Worm (Caenorhabditis elegans) whole organism, young adult: Measurements from ENCODE around the gene F37C12.18.

ENCODE experiments used
- C17E4.6 ChIP-seq: fragments of 200-800 bp; sonication (Bioruptor generic); IDR thresholded peaks from 2 replicates; pipeline ENCODE4 v1.3.6; 2022; ENCODE audit warnings: missing genetic modification reagents, missing genetic modification characterization, missing compliant biosample characterization
- D2030.7 ChIP-seq: fragments of 200-800 bp; sonication (Bioruptor generic); IDR thresholded peaks from 2 replicates; pipeline ENCODE4 v1.3.6; 2022; ENCODE audit warnings: missing genetic modification reagents, missing genetic modification characterization, missing compliant biosample characterization
- F10E7.11 ChIP-seq: sonication (generic microtip); optimal IDR thresholded peaks from 2 replicates; lab custom pipeline; 2017; ENCODE audit warnings: mild to moderate bottlenecking, missing genetic modification characterization, moderate library complexity, missing compliant biosample characterization
- F23B12.7 ChIP-seq: sonication (generic microtip); optimal IDR thresholded peaks from 2 replicates; lab custom pipeline; 2017; ENCODE audit warnings: missing genetic modification characterization, mild to moderate bottlenecking, missing compliant biosample characterization, antibody characterized with exemption, moderate library complexity; ENCODE audit not compliant: insufficient read depth
- F33H1.4 ChIP-seq: fragments of 200-800 bp; sonication (Bioruptor generic); IDR thresholded peaks from 2 replicates; pipeline ENCODE4 v1.3.6; 2022; ENCODE audit warnings: missing genetic modification reagents, missing genetic modification characterization, missing compliant biosample characterization
- F55B11.4 ChIP-seq: sonication (generic microtip); optimal IDR thresholded peaks from 2 replicates; lab custom pipeline; 2016; ENCODE audit warnings: missing compliant biosample characterization, missing genetic modification characterization, borderline replicate concordance; ENCODE audit not compliant: insufficient read depth
- K11D2.4 ChIP-seq: fragments of 200-800 bp; sonication (Bioruptor generic); IDR thresholded peaks from 2 replicates; pipeline ENCODE4 v1.3.6; 2022; ENCODE audit warnings: missing genetic modification reagents, missing genetic modification characterization, missing compliant biosample characterization
- T07F8.4 ChIP-seq: sonication (generic microtip); optimal IDR thresholded peaks from 2 replicates; lab custom pipeline; 2016; ENCODE audit warnings: mild to moderate bottlenecking, missing genetic modification characterization, moderate library complexity, missing compliant biosample characterization
- Y53F4B.3 ChIP-seq: fragments of 200-800 bp; sonication (Bioruptor generic); IDR thresholded peaks from 2 replicates; pipeline ENCODE4 v1.3.6; 2022; ENCODE audit warnings: missing genetic modification reagents, missing genetic modification characterization, missing compliant biosample characterization
- Y53G8AR.9 ChIP-seq: fragments of 200-800 bp; sonication (Bioruptor generic); conservative IDR thresholded peaks from 2 replicates; pipeline ENCODE4 v1.3.6; 2022; ENCODE audit warnings: missing genetic modification reagents, missing genetic modification characterization, missing compliant biosample characterization
- ama-1 ChIP-seq, 3 experiments: fragments of 150-350 bp in 1 of 3; sonication (generic microtip) in 2 of 3; optimal IDR thresholded peaks; 2 replicates each; lab custom pipeline; 2014 to 2018; ENCODE audit warnings: missing biosample characterization in 2 of 3, missing genetic modification characterization in 2 of 3, missing genetic modification reagents in 2 of 3
- aptf-2 ChIP-seq: fragments of 200-800 bp; sonication (Bioruptor generic); conservative IDR thresholded peaks from 2 replicates; pipeline ENCODE4 v1.3.6; 2022; ENCODE audit warnings: missing genetic modification reagents, missing genetic modification characterization, missing compliant biosample characterization
- athp-1 ChIP-seq: sonication (generic microtip); optimal IDR thresholded peaks from 2 replicates; lab custom pipeline; 2017; ENCODE audit warnings: mild to moderate bottlenecking, missing genetic modification characterization, missing compliant biosample characterization
- attf-5 ChIP-seq: fragments of 200-800 bp; sonication (Bioruptor generic); optimal IDR thresholded peaks from 2 replicates; lab custom pipeline; 2018; ENCODE audit warnings: mild to moderate bottlenecking, missing genetic modification characterization, missing compliant biosample characterization
- bed-1 ChIP-seq: fragments of 200-800 bp; sonication (Bioruptor generic); IDR thresholded peaks from 2 replicates; pipeline ENCODE4 v1.3.6; 2022; ENCODE audit warnings: missing genetic modification reagents, missing genetic modification characterization, missing compliant biosample characterization
- bed-2 ChIP-seq: fragments of 200-800 bp; sonication (Bioruptor generic); IDR thresholded peaks from 2 replicates; pipeline ENCODE4 v1.3.6; 2022; ENCODE audit warnings: missing genetic modification reagents, missing genetic modification characterization, missing compliant biosample characterization
- ceh-40 ChIP-seq: fragments of 200-800 bp; sonication (Bioruptor generic); IDR thresholded peaks from 2 replicates; pipeline ENCODE4 v1.3.6; 2022; ENCODE audit warnings: missing genetic modification characterization, missing compliant biosample characterization
- chd-7 ChIP-seq: sonication (generic microtip); optimal IDR thresholded peaks from 2 replicates; lab custom pipeline; 2016; ENCODE audit warnings: mild to moderate bottlenecking, missing genetic modification characterization, moderate library complexity, missing compliant biosample characterization
- die-1 ChIP-seq: sonication (generic microtip); optimal IDR thresholded peaks from 2 replicates; lab custom pipeline; 2016; ENCODE audit warnings: missing genotype, mild to moderate bottlenecking, missing genetic modification characterization, missing compliant biosample characterization
- dpl-1 ChIP-seq: fragments of 150-350 bp; optimal IDR thresholded peaks from 2 replicates; lab custom pipeline; 2014; ENCODE audit warnings: missing biosample characterization, missing genetic modification reagents, missing genetic modification characterization
- ekl-4 ChIP-seq: fragments of 200-800 bp; sonication (Bioruptor generic); IDR thresholded peaks from 2 replicates; pipeline ENCODE4 v1.3.6; 2022; ENCODE audit warnings: missing genetic modification reagents, missing genetic modification characterization, missing compliant biosample characterization
- gei-17 ChIP-seq: fragments of 200-800 bp; sonication (Bioruptor generic); optimal IDR thresholded peaks from 2 replicates; lab custom pipeline; 2018; ENCODE audit warnings: mild to moderate bottlenecking, missing genetic modification characterization, missing compliant biosample characterization
- hsf-1 ChIP-seq: fragments of 200-800 bp; sonication (Bioruptor generic); IDR thresholded peaks from 2 replicates; pipeline ENCODE4 v1.3.6; 2022; ENCODE audit warnings: missing genetic modification reagents, missing genetic modification characterization, missing compliant biosample characterization
- let-526 ChIP-seq: fragments of 200-800 bp; sonication (Bioruptor generic); IDR thresholded peaks from 2 replicates; pipeline ENCODE4 v1.3.6; 2022; ENCODE audit warnings: missing genetic modification reagents, missing genetic modification characterization, missing compliant biosample characterization
- let-607 ChIP-seq, 2 experiments: fragments of 200-800 bp in 1 of 2; sonication (Bioruptor generic) in 1 of 2; sonication (generic microtip) in 1 of 2; optimal IDR thresholded peaks; 2 replicates each; lab custom pipeline; 2016 to 2018; ENCODE audit warnings: mild to moderate bottlenecking in 2 of 2, missing compliant biosample characterization in 2 of 2, missing genetic modification characterization in 2 of 2, moderate library complexity in 2 of 2, missing genotype in 1 of 2
- lin-26 ChIP-seq: fragments of 200-800 bp; sonication (Bioruptor generic); IDR thresholded peaks from 2 replicates; pipeline ENCODE4 v1.3.6; 2022; ENCODE audit warnings: missing genetic modification reagents, missing genetic modification characterization, missing compliant biosample characterization
- lin-35 ChIP-seq, 3 experiments: fragments of 150-350 bp in 2 of 3; sonication (generic microtip) in 1 of 3; optimal IDR thresholded peaks; 2 replicates each; lab custom pipeline; 2014 to 2018; ENCODE audit warnings: missing biosample characterization in 3 of 3, missing genetic modification characterization in 3 of 3, missing genetic modification reagents in 3 of 3
- lin-40 ChIP-seq: sonication (generic microtip); optimal IDR thresholded peaks from 2 replicates; lab custom pipeline; 2016; ENCODE audit warnings: missing genetic modification characterization, mild to moderate bottlenecking, missing compliant biosample characterization, missing genotype, missing genetic modification reagents
- nfya-1 ChIP-seq: sonication (generic microtip); optimal IDR thresholded peaks from 2 replicates; lab custom pipeline; 2017; ENCODE audit warnings: antibody characterized with exemption, missing compliant biosample characterization, missing genetic modification characterization, borderline replicate concordance; ENCODE audit not compliant: insufficient read depth
- nfya-2 ChIP-seq: fragments of 200-800 bp; sonication (Bioruptor generic); IDR thresholded peaks from 2 replicates; pipeline ENCODE4 v1.3.6; 2022; ENCODE audit warnings: missing genetic modification reagents, missing genetic modification characterization, missing compliant biosample characterization
- nfyb-1 ChIP-seq: fragments of 200-800 bp; sonication (Bioruptor generic); IDR thresholded peaks from 2 replicates; pipeline ENCODE4 v1.3.6; 2022; ENCODE audit warnings: missing genetic modification reagents, missing genetic modification characterization, missing compliant biosample characterization
- nhr-179 ChIP-seq: sonication (generic microtip); optimal IDR thresholded peaks from 2 replicates; lab custom pipeline; 2016; ENCODE audit warnings: mild to moderate bottlenecking, missing genetic modification characterization, missing compliant biosample characterization
- nhr-90 ChIP-seq: sonication (generic microtip); optimal IDR thresholded peaks from 2 replicates; lab custom pipeline; 2016; ENCODE audit warnings: missing genotype, mild to moderate bottlenecking, missing genetic modification characterization, missing compliant biosample characterization
- rcor-1 ChIP-seq: fragments of 200-800 bp; sonication (Bioruptor generic); IDR thresholded peaks from 2 replicates; pipeline ENCODE4 v1.3.6; 2022; ENCODE audit warnings: missing genetic modification reagents, missing genetic modification characterization, missing compliant biosample characterization
- tbp1 ChIP-seq: fragments of 200-800 bp; sonication (Bioruptor generic); optimal IDR thresholded peaks from 2 replicates; lab custom pipeline; 2018; ENCODE audit warnings: mild to moderate bottlenecking, missing genetic modification characterization, missing compliant biosample characterization
- tbx-9 ChIP-seq: sonication (generic microtip); optimal IDR thresholded peaks from 2 replicates; lab custom pipeline; 2016; ENCODE audit warnings: borderline replicate concordance, missing genetic modification characterization, inconsistent platforms, missing compliant biosample characterization
- zim-3 ChIP-seq: sonication (generic microtip); optimal IDR thresholded peaks from 2 replicates; lab custom pipeline; 2017; ENCODE audit warnings: mild to moderate bottlenecking, missing genetic modification characterization, moderate library complexity, missing compliant biosample characterization
- ztf-22 ChIP-seq: fragments of 200-800 bp; sonication (Bioruptor generic); optimal IDR thresholded peaks from 2 replicates; lab custom pipeline; 2018; ENCODE audit warnings: mild to moderate bottlenecking, missing genetic modification characterization, moderate library complexity, missing compliant biosample characterization
- ztf-25 ChIP-seq: fragments of 200-800 bp; sonication (Bioruptor generic); IDR thresholded peaks from 2 replicates; pipeline ENCODE4 v1.3.6; 2022; ENCODE audit warnings: missing genetic modification reagents, missing genetic modification characterization, missing compliant biosample characterization
- ztf-28 ChIP-seq: fragments of 200-800 bp; sonication (Bioruptor generic); IDR thresholded peaks from 2 replicates; pipeline ENCODE4 v1.3.6; 2022; ENCODE audit warnings: missing genetic modification reagents, missing genetic modification characterization, missing compliant biosample characterization

The F37C12.18 gene

ce11 chrIII:7153747-7154238 lies 41.4 kb downstream of the F37C12.18 start, which contains the start of gene ogt-1 (continued):
- TF ChIP-seq F23B12.7 (tag; lab: Kevin White, UChicago) = no peak
- TF ChIP-seq nfya-2 (GFP tag; lab: Robert Waterston, UW) = no peak
- TF ChIP-seq gei-17 (GFP tag; lab: Kevin White, UChicago) = peak; percentile 32
- TF ChIP-seq ztf-28 (GFP tag; lab: Robert Waterston, UW) = no peak
- TF ChIP-seq D2030.7 (GFP tag; lab: Robert Waterston, UW) = no peak
- no peak for TF ChIP-seq ceh-40 (GFP tag; lab: Robert Waterston, UW)
- TF ChIP-seq ekl-4 (GFP tag; lab: Robert Waterston, UW) = peak; percentile 69
- TF ChIP-seq hsf-1 = 0 out of 2 replicates have a peak, but pooled peaks have one; percentile 6
- TF ChIP-seq bed-2 (GFP tag; lab: Robert Waterston, UW) = no peak
- TF ChIP-seq T07F8.4 = no peak
- peak; percentile 44 for TF ChIP-seq attf-5
- TF ChIP-seq tbp1 (GFP tag; lab: Kevin White, UChicago) = peak; percentile 52
- no peak for TF ChIP-seq C17E4.6 (GFP tag; lab: Robert Waterston, UW)
- no peak for TF ChIP-seq nhr-179
- TF ChIP-seq dpl-1 = no peak
- no peak for TF ChIP-seq F33H1.4
- no peak for TF ChIP-seq tbx-9 (tag; lab: Kevin White, UChicago)
- TF ChIP-seq let-526 = no peak
- peak; percentile 13 for TF ChIP-seq athp-1 (tag; lab: Kevin White, UChicago)
- no peak for TF ChIP-seq nhr-90 (tag; lab: Kevin White, UChicago)
- no peak for TF ChIP-seq Y53F4B.3 (GFP tag; lab: Robert Waterston, UW)
- TF ChIP-seq bed-1 (GFP tag; lab: Robert Waterston, UW) = no peak
- TF ChIP-seq let-607 (tag; optimal IDR thresholded peaks at IDR 0.05; lab: Kevin White, UChicago) = peak in 1 of 2 experiments; percentile 2
- no peak for TF ChIP-seq ztf-25
- peak; percentile 57 for TF ChIP-seq nfyb-1 (GFP tag; lab: Robert Waterston, UW)
- no peak for TF ChIP-seq zim-3 (tag; lab: Kevin White, UChicago)
- TF ChIP-seq rcor-1 (GFP tag; lab: Robert Waterston, UW) = no peak
- no peak for TF ChIP-seq F55B11.4
- peak in 1 of 3 experiments; percentile 71 for TF ChIP-seq lin-35 (GFP tag; optimal IDR thresholded peaks at IDR 0.05; lab: Kevin White, UChicago)
- peak; percentile 25 for TF ChIP-seq chd-7 (tag; lab: Kevin White, UChicago)
- TF ChIP-seq nfya-1 (tag; lab: Kevin White, UChicago) = no peak
- TF ChIP-seq lin-26 (GFP tag; lab: Robert Waterston, UW) = no peak
- TF ChIP-seq K11D2.4 (GFP tag; lab: Robert Waterston, UW) = peak; percentile 58; the same call in 1 of the 2 replicates
- TF ChIP-seq lin-40 (tag; lab: Kevin White, UChicago) = peak; percentile 84
- TF ChIP-seq aptf-2 (GFP tag; lab: Robert Waterston, UW) = peak; percentile 59
- TF ChIP-seq die-1 (tag; lab: Kevin White, UChicago) = peak; percentile 15
- no peak for TF ChIP-seq ztf-22 (GFP tag; lab: Kevin White, UChicago)
- TF ChIP-seq Y53G8AR.9 = 0 out of 2 replicates have a peak, but pooled peaks have one; percentile 48
- TF ChIP-seq F10E7.11 (tag; lab: Kevin White, UChicago) = no peak
- no peak for TF ChIP-seq ama-1 (optimal IDR thresholded peaks at IDR 0.05; lab: Kevin White, UChicago)
- no peak for TF ChIP-seq ama-1 (GFP tag; optimal IDR thresholded peaks at IDR 0.05; lab: Kevin White, UChicago)
